Fruit fly (Drosophila melanogaster): ENCODE results near the gene CG14285.
A peak's percentile ranks its signal among the peaks of the same experiment; 100 is the strongest.

CG14285 gene

DNA sequence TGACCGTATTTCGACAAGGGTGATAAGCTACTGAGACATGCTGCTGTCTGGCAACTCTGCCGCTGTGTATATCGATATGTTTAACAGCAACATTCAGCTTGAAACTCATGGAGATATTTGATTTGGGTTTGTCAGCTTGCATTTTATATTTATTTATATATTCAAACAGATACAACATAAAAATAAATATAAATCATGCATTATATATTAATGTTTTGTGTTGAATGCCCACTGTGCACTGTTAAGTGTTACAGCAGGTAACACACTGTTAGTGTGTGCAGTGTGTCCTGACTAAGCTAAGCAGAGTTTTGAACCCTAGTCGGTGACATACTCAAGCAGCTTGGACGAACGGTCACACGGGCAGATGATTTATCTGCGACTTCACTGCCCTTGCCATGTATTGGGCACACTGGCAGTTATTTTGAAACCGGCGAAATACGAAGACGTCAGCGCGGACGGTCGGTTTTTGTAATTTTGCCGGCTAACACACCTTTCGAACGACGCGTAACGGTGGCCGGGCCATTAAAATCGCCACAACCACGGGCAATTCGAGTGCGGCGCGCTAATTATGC, 41.2 kb upstream of the CG14285 start, which contains the start of the genes snRNP-U1-C and gukh (continued):
- peak; percentile 56; the same call in 1 of the 2 replicates for TF ChIP-seq CG10959 (GFP tag; IDR thresholded peaks at IDR 0.05)
- peak; percentile 6 for TF ChIP-seq pfk (GFP tag; optimal IDR thresholded peaks at IDR 0.05)
- peak; percentile 68 for TF ChIP-seq sisA (GFP tag; IDR thresholded peaks at IDR 0.05)
- TF ChIP-seq odd (GFP tag; optimal IDR thresholded peaks at IDR 0.05): peak; percentile 61
- TF ChIP-seq gro (GFP tag; optimal IDR thresholded peaks at IDR 0.05): peak; percentile 71
- TF ChIP-seq ssp (GFP tag; IDR thresholded peaks at IDR 0.05): peak; percentile 58
- TF ChIP-seq Deaf1 (tag; optimal IDR thresholded peaks at IDR 0.05): peak; percentile 72
- TF ChIP-seq p53 (GFP tag; optimal IDR thresholded peaks at IDR 0.05): peak; percentile 40
- peak; percentile 49 for TF ChIP-seq CG4360 (GFP tag; IDR thresholded peaks at IDR 0.05)
- peak; percentile 35 for TF ChIP-seq nau (GFP tag; optimal IDR thresholded peaks at IDR 0.05)
- no peak for TF ChIP-seq jigr1 (GFP tag; IDR thresholded peaks at IDR 0.05)
- no peak for TF ChIP-seq Hr78 (GFP tag; optimal IDR thresholded peaks at IDR 0.05)
- TF ChIP-seq CG11247 (GFP tag; IDR thresholded peaks at IDR 0.05): peak; percentile 81
- peak; percentile 93 for TF ChIP-seq vvl (GFP tag; IDR thresholded peaks at IDR 0.05)
- no peak for TF ChIP-seq crol (GFP tag; IDR thresholded peaks at IDR 0.05)
- TF ChIP-seq CG7372 (GFP tag; IDR thresholded peaks at IDR 0.05): peak; percentile 88
- peak; percentile 88 for TF ChIP-seq Atf6 (GFP tag; IDR thresholded peaks at IDR 0.05)
- peak; percentile 74 for TF ChIP-seq abd-A (tag; optimal IDR thresholded peaks at IDR 0.05)
- TF ChIP-seq caup (GFP tag; optimal IDR thresholded peaks at IDR 0.05; ENCODE audit: severe bottlenecking): peak; percentile 74
- TF ChIP-seq Dfd (GFP tag; optimal IDR thresholded peaks at IDR 0.05): no peak
- peak; percentile 5 for TF ChIP-seq fu2 (GFP tag; optimal IDR thresholded peaks at IDR 0.05)
- peak; percentile 73; the same call in 1 of the 2 replicates for TF ChIP-seq CG4730 (GFP tag; IDR thresholded peaks at IDR 0.05)
- TF ChIP-seq pzg (GFP tag; optimal IDR thresholded peaks at IDR 0.05): peak; percentile 98
- TF ChIP-seq CG4854 (GFP tag; optimal IDR thresholded peaks at IDR 0.05): peak; percentile 25
- peak; percentile 78 for TF ChIP-seq CG18262 (tag; optimal IDR thresholded peaks at IDR 0.05)
- TF ChIP-seq CG10979 (tag; optimal IDR thresholded peaks at IDR 0.05): peak; percentile 65
- TF ChIP-seq ATbp (GFP tag; optimal IDR thresholded peaks at IDR 0.05): peak; percentile 39
- TF ChIP-seq da (GFP tag; optimal IDR thresholded peaks at IDR 0.05): no peak
- TF ChIP-seq BtbVII (GFP tag; optimal IDR thresholded peaks at IDR 0.05): no peak
- peak; percentile 90 for TF ChIP-seq PHDP (tag; optimal IDR thresholded peaks at IDR 0.05)
- TF ChIP-seq CG12769 (tag; optimal IDR thresholded peaks at IDR 0.05): peak; percentile 91
- TF ChIP-seq HHEX (GFP tag; optimal IDR thresholded peaks at IDR 0.05): peak; percentile 25
- TF ChIP-seq prd (optimal IDR thresholded peaks at IDR 0.05): no peak
- peak; percentile 89 for TF ChIP-seq prd (GFP tag; IDR thresholded peaks at IDR 0.05)
- TF ChIP-seq CG2712 (tag; optimal IDR thresholded peaks at IDR 0.05): peak; percentile 88
- TF ChIP-seq vfl (GFP tag; optimal IDR thresholded peaks at IDR 0.05): peak; percentile 48
- TF ChIP-seq CG8765 (GFP tag; IDR thresholded peaks at IDR 0.05): peak; percentile 40
- TF ChIP-seq CG15696 (tag; optimal IDR thresholded peaks at IDR 0.05): peak; percentile 76
- TF ChIP-seq kay (GFP tag; optimal IDR thresholded peaks at IDR 0.05): peak; percentile 47
- peak; percentile 70 for TF ChIP-seq CG14050 (GFP tag; IDR thresholded peaks at IDR 0.05)
- TF ChIP-seq CG4328 (GFP tag; optimal IDR thresholded peaks at IDR 0.05): peak; percentile 62
- peak; percentile 82 for TF ChIP-seq CG32767 (GFP tag; IDR thresholded peaks at IDR 0.05)
- TF ChIP-seq slou (GFP tag; optimal IDR thresholded peaks at IDR 0.05): peak; percentile 9
- no peak for TF ChIP-seq salm (tag; optimal IDR thresholded peaks at IDR 0.05)
- TF ChIP-seq CG2889 (GFP tag; IDR thresholded peaks at IDR 0.05): peak; percentile 86
- TF ChIP-seq sna (GFP tag; IDR thresholded peaks at IDR 0.05; ENCODE audit: partially characterized antibody): peak; percentile 84
- TF ChIP-seq tgo (GFP tag; IDR thresholded peaks at IDR 0.05): peak; percentile 85; the same call in 2 of the 3 replicates
- peak; percentile 69; the same call in 2 of the 3 replicates for TF ChIP-seq CG16813 (GFP tag; IDR thresholded peaks at IDR 0.05; ENCODE audit: partially characterized antibody)
- TF ChIP-seq Nf-YA (GFP tag; IDR thresholded peaks at IDR 0.05): peak; percentile 21; the same call in 1 of the 2 replicates
- TF ChIP-seq fd3F (GFP tag; optimal IDR thresholded peaks at IDR 0.05): peak; percentile 81

Data from whole organism, embryonic.